Worm (Caenorhabditis elegans): ENCODE measurements around the gene thn-2.

The thn-2 gene

ce11 chrIV:12420455-12420854, 37.5 kb downstream of the thn-2 start, which contains the start of gene ugt-65:
Gene ugt-65, plus strand, starts transcription at chrIV:12420683.
- TF ChIP-seq elt-2 (tag; optimal IDR thresholded peaks at IDR 0.05) (peak; percentile 86), gmeb-2 (tag; optimal IDR thresholded peaks at IDR 0.05) (no peak)

- TF ChIP-seq pat-9 (tag; optimal IDR thresholded peaks at IDR 0.05): no peak
- TF ChIP-seq hlh-15 (tag; optimal IDR thresholded peaks at IDR 0.05): no peak
- no peak for TF ChIP-seq ceh-6 (GFP tag; optimal IDR thresholded peaks at IDR 0.05)
- no peak for TF ChIP-seq che-1 (tag; optimal IDR thresholded peaks at IDR 0.05)
- no peak for TF ChIP-seq nfya-1 (tag; optimal IDR thresholded peaks at IDR 0.05)
- TF ChIP-seq ref-2 (tag; optimal IDR thresholded peaks at IDR 0.05): no peak
- TF ChIP-seq K09A11.1 (tag; optimal IDR thresholded peaks at IDR 0.05; ENCODE audit: insufficient read depth): no peak
These were observed 42.6 kb downstream of the thn-2 start for ce11 chrIV:12425595-12425994.

ce11 chrIV:12427687-12428284, 44.8 kb downstream of the thn-2 start:
- TF ChIP-seq F13H6.1 (tag; optimal IDR thresholded peaks at IDR 0.05) (peak; percentile 25), unc-42 (tag; optimal IDR thresholded peaks at IDR 0.05) (peak; percentile 0), C08G9.2 (tag; optimal IDR thresholded peaks at IDR 0.05) (no peak), ztf-16 (tag; optimal IDR thresholded peaks at IDR 0.05) (peak; percentile 78), ceh-30 (tag; optimal IDR thresholded peaks at IDR 0.05) (no peak), ceh-18 (tag; optimal IDR thresholded peaks at IDR 0.05) (peak; percentile 30)

- TF ChIP-seq T23F11.4 (GFP tag; optimal IDR thresholded peaks at IDR 0.05): no peak
These were observed 45.5 kb downstream of the thn-2 start, which contains the start of gene col-130 for ce11 chrIV:12428467-12428866. Gene col-130, minus strand, starts transcription at chrIV:12428516.

- TF ChIP-seq sdc-2 (tag; optimal IDR thresholded peaks at IDR 0.05): no peak
- no peak for TF ChIP-seq C38D4.7 (GFP tag; optimal IDR thresholded peaks at IDR 0.05)
- TF ChIP-seq hlh-15 (tag; optimal IDR thresholded peaks at IDR 0.05): no peak
- no peak for TF ChIP-seq tbx-2 (tag; optimal IDR thresholded peaks at IDR 0.05)
These were observed 46.5 kb downstream of the thn-2 start for ce11 chrIV:12429504-12429903.

- TF ChIP-seq ceh-2 (tag; optimal IDR thresholded peaks at IDR 0.05) (no peak), ceh-45 (GFP tag; IDR thresholded peaks at IDR 0.05) (no peak), zip-5 (tag; optimal IDR thresholded peaks at IDR 0.05) (no peak), T23F11.4 (GFP tag; optimal IDR thresholded peaks at IDR 0.05) (no peak), gmeb-2 (tag; optimal IDR thresholded peaks at IDR 0.05) (no peak), K02D7.2 (tag; optimal IDR thresholded peaks at IDR 0.05) (no peak), ceh-34 (tag; optimal IDR thresholded peaks at IDR 0.05) (no peak), ceh-9 (tag; optimal IDR thresholded peaks at IDR 0.05) (no peak), tbx-2 (tag; optimal IDR thresholded peaks at IDR 0.05) (no peak), unc-55 (GFP tag; optimal IDR thresholded peaks at IDR 0.05) (no peak), sox-2 (GFP tag; IDR thresholded peaks at IDR 0.05) (no peak), C08G9.2 (tag; optimal IDR thresholded peaks at IDR 0.05) (no peak), ceh-19 (GFP tag; optimal IDR thresholded peaks at IDR 0.05) (no peak), tbx-7 (tag; optimal IDR thresholded peaks at IDR 0.05) (no peak), fkh-10 (GFP tag; optimal IDR thresholded peaks at IDR 0.05) (no peak)
These were observed 48.8 kb downstream of the thn-2 start for ce11 chrIV:12431755-12432154.

- no peak for TF ChIP-seq ceh-14 (tag; optimal IDR thresholded peaks at IDR 0.05)
- TF ChIP-seq pax-1 (tag; optimal IDR thresholded peaks at IDR 0.05): no peak
- TF ChIP-seq C08G9.2 (tag; optimal IDR thresholded peaks at IDR 0.05): no peak
- no peak for TF ChIP-seq Y22D7AL.16 (tag; optimal IDR thresholded peaks at IDR 0.05)
- TF ChIP-seq zip-5 (tag; optimal IDR thresholded peaks at IDR 0.05): no peak
- no peak for TF ChIP-seq pat-9 (tag; optimal IDR thresholded peaks at IDR 0.05)
- no peak for TF ChIP-seq hlh-6 (tag; optimal IDR thresholded peaks at IDR 0.05)
- TF ChIP-seq sdc-2 (tag; optimal IDR thresholded peaks at IDR 0.05): no peak
- TF ChIP-seq pha-4 (tag; optimal IDR thresholded peaks at IDR 0.05): no peak
- no peak for TF ChIP-seq dve-1 (tag; optimal IDR thresholded peaks at IDR 0.05)
- no peak for TF ChIP-seq gmeb-2 (tag; optimal IDR thresholded peaks at IDR 0.05)
These were observed 49.4 kb downstream of the thn-2 start, which contains the start of gene clec-184 for ce11 chrIV:12432340-12432739. Gene clec-184, plus strand, starts transcription at chrIV:12432640.

Data from whole organism, late embryonic.